Fruit fly (Drosophila melanogaster) whole organism, embryonic: ENCODE data around the gene CG13690.
A peak's percentile ranks its signal among the peaks of the same experiment; 100 is the strongest.

Experiments
- ATbp ChIP-seq: fragments of 200-800 bp; sonication (Bioruptor generic); optimal IDR thresholded peaks from 2 replicates; lab custom pipeline; 2017; ENCODE audit warnings: missing biosample characterization, mild to moderate bottlenecking, missing genetic modification characterization, missing genetic modification reagents
- Atf-2 ChIP-seq: fragments of 200-800 bp; sonication (Bioruptor generic); optimal IDR thresholded peaks from 2 replicates; lab custom pipeline; 2016; ENCODE audit warnings: missing biosample characterization, missing genetic modification characterization
- Atf6 ChIP-seq: fragments of 200-800 bp; sonication (Bioruptor generic); IDR thresholded peaks from 2 replicates; pipeline ENCODE4 v1.3.6; 2022; ENCODE audit warnings: missing biosample characterization, missing genetic modification characterization
- B-H1 ChIP-seq: fragments of 200-800 bp; sonication (Bioruptor generic); IDR thresholded peaks from 3 replicates; pipeline ENCODE4 v1.3.6; 2022; ENCODE audit warnings: missing biosample characterization, missing genetic modification characterization
- CG10274 ChIP-seq: fragments of 200-800 bp; sonication (Bioruptor generic); optimal IDR thresholded peaks from 3 replicates; lab custom pipeline; 2017; ENCODE audit warnings: missing biosample characterization, mild to moderate bottlenecking, missing genetic modification characterization
- CG10543 ChIP-seq: fragments of 200-800 bp; sonication (Bioruptor generic); optimal IDR thresholded peaks from 3 replicates; lab custom pipeline; 2017; ENCODE audit warnings: missing biosample characterization, mild to moderate bottlenecking, missing genetic modification characterization, moderate library complexity
- CG11085 ChIP-seq: fragments of 200-800 bp; sonication (Bioruptor generic); IDR thresholded peaks from 2 replicates; pipeline ENCODE4 v1.3.6; 2022; ENCODE audit warnings: missing biosample characterization, missing genetic modification characterization
- CG11723 ChIP-seq: fragments of 200-800 bp; sonication (Bioruptor generic); optimal IDR thresholded peaks from 2 replicates; lab custom pipeline; 2017; ENCODE audit warnings: missing biosample characterization, mild to moderate bottlenecking, missing genetic modification characterization
- CG12071 ChIP-seq: fragments of 200-800 bp; sonication (Bioruptor generic); optimal IDR thresholded peaks from 3 replicates; lab custom pipeline; 2018; ENCODE audit warnings: missing biosample characterization, mild to moderate bottlenecking, missing genetic modification characterization
- CG12219 ChIP-seq: fragments of 200-800 bp; sonication (Bioruptor generic); optimal IDR thresholded peaks from 3 replicates; lab custom pipeline; 2018; ENCODE audit warnings: missing biosample characterization, mild to moderate bottlenecking, missing genetic modification characterization
- CG15073 ChIP-seq: fragments of 200-800 bp; sonication (Bioruptor generic); optimal IDR thresholded peaks from 2 replicates; lab custom pipeline; 2016; ENCODE audit warnings: missing biosample characterization, missing genetic modification characterization
- CG1529 ChIP-seq: fragments of 200-800 bp; sonication (Bioruptor generic); optimal IDR thresholded peaks from 3 replicates; lab custom pipeline; 2018; ENCODE audit warnings: missing biosample characterization, missing genetic modification characterization
- CG15696 ChIP-seq: fragments of 200-800 bp; sonication (Bioruptor generic); optimal IDR thresholded peaks from 2 replicates; lab custom pipeline; 2019; ENCODE audit warnings: missing biosample characterization, mild to moderate bottlenecking, missing genetic modification characterization, moderate library complexity
- CG16813 ChIP-seq: fragments of 200-800 bp; sonication (Bioruptor generic); IDR thresholded peaks from 3 replicates; pipeline ENCODE4 v1.3.6; 2022; ENCODE audit warnings: missing biosample characterization, missing genetic modification characterization; ENCODE audit not compliant: partially characterized antibody
- CG18764 ChIP-seq: fragments of 200-800 bp; sonication (Bioruptor generic); optimal IDR thresholded peaks from 3 replicates; lab custom pipeline; 2016; ENCODE audit warnings: missing biosample characterization, missing genetic modification characterization
- CG2889 ChIP-seq: fragments of 200-800 bp; sonication (Bioruptor generic); IDR thresholded peaks from 3 replicates; pipeline ENCODE4 v1.3.6; 2022; ENCODE audit warnings: missing biosample characterization, missing genetic modification characterization
- CG3281 ChIP-seq: fragments of 200-800 bp; sonication (Bioruptor generic); optimal IDR thresholded peaks from 3 replicates; lab custom pipeline; 2017; ENCODE audit warnings: missing biosample characterization, mild to moderate bottlenecking, missing genetic modification characterization
- CG34422 ChIP-seq: fragments of 200-800 bp; sonication (Bioruptor generic); IDR thresholded peaks from 3 replicates; pipeline ENCODE4 v1.3.6; 2022; ENCODE audit warnings: missing biosample characterization, missing genetic modification characterization
- CG6254 ChIP-seq: fragments of 200-800 bp; sonication (Bioruptor generic); optimal IDR thresholded peaks from 3 replicates; lab custom pipeline; 2017; ENCODE audit warnings: mild to moderate bottlenecking, missing biosample characterization, missing genetic modification reagents, missing genetic modification characterization
- CG7786 ChIP-seq: fragments of 200-800 bp; sonication (Bioruptor generic); optimal IDR thresholded peaks from 2 replicates; lab custom pipeline; 2016; ENCODE audit warnings: missing biosample characterization, missing genetic modification characterization
- CG8388 ChIP-seq: fragments of 200-800 bp; sonication (Bioruptor generic); optimal IDR thresholded peaks from 2 replicates; lab custom pipeline; 2019; ENCODE audit warnings: missing biosample characterization, mild to moderate bottlenecking, missing genetic modification characterization, moderate library complexity
- CG9727 ChIP-seq: fragments of 200-800 bp; sonication (Bioruptor generic); optimal IDR thresholded peaks from 3 replicates; lab custom pipeline; 2017; ENCODE audit warnings: missing biosample characterization, mild to moderate bottlenecking, missing genetic modification characterization
- Chrac-16 ChIP-seq: fragments of 200-800 bp; sonication (Bioruptor generic); optimal IDR thresholded peaks from 3 replicates; lab custom pipeline; 2016; ENCODE audit warnings: missing biosample characterization, missing genetic modification characterization
- Dfd ChIP-seq, 2 experiments: fragments of >200 bp; optimal IDR thresholded peaks; 2 replicates each; lab custom pipeline; 2017; ENCODE audit warnings: missing biosample characterization in 2 of 2, missing genetic modification characterization in 2 of 2
- H15 ChIP-seq: fragments of 200-800 bp; sonication (Bioruptor generic); IDR thresholded peaks from 3 replicates; pipeline ENCODE4 v1.3.6; 2022; ENCODE audit warnings: missing biosample characterization, missing genetic modification characterization
- HLH4C ChIP-seq: fragments of 200-800 bp; sonication (Bioruptor generic); IDR thresholded peaks from 3 replicates; pipeline ENCODE4 v1.3.6; 2022; ENCODE audit warnings: missing biosample characterization, missing genetic modification characterization; ENCODE audit not compliant: partially characterized antibody
- HmgZ ChIP-seq: fragments of 200-800 bp; sonication (Bioruptor generic); optimal IDR thresholded peaks from 2 replicates; lab custom pipeline; 2018; ENCODE audit warnings: missing biosample characterization, mild to moderate bottlenecking, missing genetic modification characterization
- Hr3 ChIP-seq: fragments of 200-800 bp; sonication (Bioruptor generic); optimal IDR thresholded peaks from 3 replicates; lab custom pipeline; 2016; ENCODE audit warnings: missing biosample characterization, missing genetic modification characterization
- Hr78 ChIP-seq, 2 experiments: fragments of 200-800 bp in 1 of 2; fragments of >200 bp in 1 of 2; sonication (Bioruptor generic) in 1 of 2; optimal IDR thresholded peaks; 2 replicates each; lab custom pipeline; 2017 to 2019; ENCODE audit warnings: missing biosample characterization in 2 of 2, missing genetic modification characterization in 2 of 2, mild to moderate bottlenecking in 1 of 2, moderate library complexity in 1 of 2
- Med ChIP-seq: fragments of 200-800 bp; sonication (Bioruptor generic); peaks from one replicate; lab custom pipeline; 2016; ENCODE audit warnings: missing biosample characterization, missing genetic modification characterization, mild to moderate bottlenecking, inconsistent platforms, moderate library complexity
- Mrtf ChIP-seq: fragments of 200-800 bp; sonication (Bioruptor generic); IDR thresholded peaks from 3 replicates; pipeline ENCODE4 v1.3.6; 2022; ENCODE audit warnings: missing biosample characterization, missing genetic modification characterization
- Neu2 ChIP-seq: fragments of 200-800 bp; sonication (Bioruptor generic); optimal IDR thresholded peaks from 3 replicates; lab custom pipeline; 2016; ENCODE audit warnings: missing biosample characterization, missing genetic modification characterization, borderline replicate concordance
- Ravus ChIP-seq: fragments of 200-800 bp; sonication (Bioruptor generic); IDR thresholded peaks from 2 replicates; pipeline ENCODE4 v1.3.6; 2022; ENCODE audit warnings: missing biosample characterization, missing genetic modification characterization
- Sin3A ChIP-seq: fragments of >200 bp; optimal IDR thresholded peaks from 2 replicates; lab custom pipeline; 2018
- Spps ChIP-seq: fragments of 200-800 bp; sonication (Bioruptor generic); optimal IDR thresholded peaks from 2 replicates; lab custom pipeline; 2018; ENCODE audit warnings: missing biosample characterization, mild to moderate bottlenecking, missing genetic modification characterization
- Sry-β ChIP-seq: fragments of 200-800 bp; sonication (Bioruptor generic); optimal IDR thresholded peaks from 2 replicates; lab custom pipeline; 2018; ENCODE audit warnings: missing biosample characterization, mild to moderate bottlenecking, missing genetic modification characterization, moderate library complexity
- ci ChIP-seq: fragments of 200-800 bp; sonication (Bioruptor generic); IDR thresholded peaks from 3 replicates; pipeline ENCODE4 v1.3.6; 2022; ENCODE audit warnings: missing biosample characterization, missing genetic modification characterization
- dati ChIP-seq: fragments of 200-800 bp; sonication (Bioruptor generic); IDR thresholded peaks from 2 replicates; pipeline ENCODE4 v1.3.6; 2022; ENCODE audit warnings: missing biosample characterization, missing genetic modification characterization
- exex ChIP-seq: fragments of 200-800 bp; sonication (Bioruptor generic); optimal IDR thresholded peaks from 4 replicates; lab custom pipeline; 2018; ENCODE audit warnings: missing biosample characterization, mild to moderate bottlenecking, missing genetic modification characterization, moderate library complexity
- ftz-f1 ChIP-seq: fragments of 200-800 bp; sonication (Bioruptor generic); optimal IDR thresholded peaks from 2 replicates; lab custom pipeline; 2016; ENCODE audit warnings: missing biosample characterization, missing genetic modification characterization
- gce ChIP-seq: fragments of 200-800 bp; sonication (Bioruptor generic); IDR thresholded peaks from 3 replicates; pipeline ENCODE4 v1.3.6; 2022; ENCODE audit warnings: missing biosample characterization, missing genetic modification characterization
- gro ChIP-seq: fragments of 200-800 bp; sonication (Bioruptor generic); optimal IDR thresholded peaks from 2 replicates; lab custom pipeline; 2016; ENCODE audit warnings: missing biosample characterization, missing genetic modification characterization
- h ChIP-seq: fragments of >200 bp; optimal IDR thresholded peaks from 2 replicates; lab custom pipeline; 2017
- kah ChIP-seq: fragments of 200-800 bp; sonication (Bioruptor generic); optimal IDR thresholded peaks from 2 replicates; lab custom pipeline; 2018; ENCODE audit warnings: missing biosample characterization, mild to moderate bottlenecking, missing genetic modification characterization
- nmo ChIP-seq: fragments of 200-800 bp; sonication (Bioruptor generic); optimal IDR thresholded peaks from 2 replicates; lab custom pipeline; 2018; ENCODE audit warnings: missing biosample characterization, mild to moderate bottlenecking, missing genetic modification characterization, moderate library complexity
- ro ChIP-seq: fragments of 200-800 bp; sonication (Bioruptor generic); IDR thresholded peaks from 2 replicates; pipeline ENCODE4 v1.3.6; 2022; ENCODE audit warnings: missing biosample characterization, missing genetic modification characterization
- scrt ChIP-seq: fragments of 200-800 bp; sonication (Bioruptor generic); optimal IDR thresholded peaks from 2 replicates; lab custom pipeline; 2018; ENCODE audit warnings: missing biosample characterization, mild to moderate bottlenecking, missing genetic modification characterization, moderate library complexity
- sim ChIP-seq: fragments of 200-800 bp; sonication (Bioruptor generic); IDR thresholded peaks from 2 replicates; pipeline ENCODE4 v1.3.6; 2022; ENCODE audit warnings: missing biosample characterization, missing genetic modification characterization
- sna ChIP-seq: fragments of 200-800 bp; sonication (Bioruptor generic); IDR thresholded peaks from 2 replicates; pipeline ENCODE4 v1.3.6; 2022; ENCODE audit warnings: missing biosample characterization, missing genetic modification characterization; ENCODE audit not compliant: partially characterized antibody
- sqz ChIP-seq: fragments of 200-800 bp; sonication (Bioruptor generic); optimal IDR thresholded peaks from 3 replicates; lab custom pipeline; 2018; ENCODE audit warnings: missing biosample characterization, mild to moderate bottlenecking, missing genetic modification characterization
- ttk ChIP-seq: fragments of 200-800 bp; sonication (Bioruptor generic); IDR thresholded peaks from 2 replicates; pipeline ENCODE4 v2.1.2; 2022; ENCODE audit warnings: missing biosample characterization, missing genetic modification characterization
- unc-4 ChIP-seq: fragments of 200-800 bp; sonication (Bioruptor generic); IDR thresholded peaks from 2 replicates; pipeline ENCODE4 v1.3.6; 2022; ENCODE audit warnings: missing biosample characterization, missing genetic modification characterization; ENCODE audit not compliant: partially characterized antibody
- vfl ChIP-seq: fragments of 200-800 bp; sonication (Bioruptor generic); optimal IDR thresholded peaks from 2 replicates; lab custom pipeline; 2016; ENCODE audit warnings: missing biosample characterization, missing genetic modification characterization

CG13690 gene

dm6 chr2L:412931-413330, 6.5 kb downstream of the CG13690 start (continued):
- TF ChIP-seq CG3281 (GFP tag; lab: Kevin White, UChicago) (peak; percentile 66), ci (no peak), gro (no peak), h (lab: Kevin White, UChicago) (no peak), Neu2 (GFP tag; lab: Kevin White, UChicago) (no peak), Hr78 (GFP tag; optimal IDR thresholded peaks at IDR 0.05; lab: Kevin White, UChicago) (no peak), ro (GFP tag; lab: Robert Waterston, UW) (no peak), sim (GFP tag; lab: Robert Waterston, UW) (no peak), Med (peak; percentile 56), nmo (no peak), CG12219 (GFP tag; lab: Kevin White, UChicago) (no peak), CG8388 (no peak), dati (GFP tag; lab: Robert Waterston, UW) (no peak), gce (no peak), CG15696 (tag; lab: Kevin White, UChicago) (no peak), HLH4C (GFP tag; lab: Robert Waterston, UW) (no peak), Hr3 (GFP tag; lab: Kevin White, UChicago) (no peak), CG2889 (GFP tag; lab: Robert Waterston, UW) (no peak), CG10274 (GFP tag; lab: Kevin White, UChicago) (peak; percentile 8), ttk (GFP tag; lab: Robert Waterston, UW) (no peak), Atf6 (GFP tag; lab: Robert Waterston, UW) (peak; percentile 44; the same call in 1 of the 2 replicates), CG1529 (no peak), exex (tag; lab: Kevin White, UChicago) (peak; percentile 22), unc-4 (GFP tag; lab: Robert Waterston, UW) (no peak), Spps (no peak), CG34422 (GFP tag; lab: Robert Waterston, UW) (no peak), CG6254 (GFP tag; lab: Kevin White, UChicago) (no peak), ftz-f1 (GFP tag; lab: Kevin White, UChicago) (no peak), CG7786 (GFP tag; lab: Kevin White, UChicago) (no peak), Mrtf (GFP tag; lab: Robert Waterston, UW) (no peak), vfl (GFP tag; lab: Kevin White, UChicago) (no peak), HmgZ (tag; lab: Kevin White, UChicago) (peak; percentile 14), CG16813 (no peak), Dfd (GFP tag; optimal IDR thresholded peaks at IDR 0.05; lab: Kevin White, UChicago) (no peak), sna (no peak), Atf-2 (GFP tag; lab: Kevin White, UChicago) (no peak), CG15073 (GFP tag; lab: Kevin White, UChicago) (no peak), kah (no peak), Sry-β (GFP tag; lab: Kevin White, UChicago) (no peak), Ravus (GFP tag; lab: Robert Waterston, UW) (no peak), sqz (no peak), CG18764 (GFP tag; lab: Kevin White, UChicago) (no peak), CG10543 (peak; percentile 54), CG11085 (GFP tag; lab: Robert Waterston, UW) (no peak), CG12071 (GFP tag; lab: Kevin White, UChicago) (no peak), ATbp (GFP tag; lab: Kevin White, UChicago) (no peak), Chrac-16 (GFP tag; lab: Kevin White, UChicago) (no peak), H15 (GFP tag; lab: Robert Waterston, UW) (no peak), CG11723 (no peak), CG9727 (GFP tag; lab: Kevin White, UChicago) (peak; percentile 38), scrt (GFP tag; lab: Kevin White, UChicago) (no peak), Sin3A (lab: Kevin White, UChicago) (no peak), B-H1 (GFP tag; lab: Robert Waterston, UW) (no peak)
